Fruit fly (Drosophila melanogaster) whole organism, embryonic: Measurements from ENCODE around the gene HDAC3.

ENCODE experiments used
- Atf6 ChIP-seq: fragments of 200-800 bp; sonication (Bioruptor generic); IDR thresholded peaks from 2 replicates; pipeline ENCODE4 v1.3.6; 2022; ENCODE audit warnings: missing biosample characterization, missing genetic modification characterization
- Awh ChIP-seq: fragments of 200-800 bp; sonication (Bioruptor generic); IDR thresholded peaks from 2 replicates; pipeline ENCODE4, ENCODE4 v1.3.6; 2022; ENCODE audit warnings: missing biosample characterization, missing genetic modification characterization
- CG10462 ChIP-seq: fragments of 200-800 bp; sonication (Bioruptor generic); optimal IDR thresholded peaks from 2 replicates; lab custom pipeline; 2016; ENCODE audit warnings: missing biosample characterization, missing genetic modification characterization
- CG11398 ChIP-seq: fragments of 200-800 bp; sonication (Bioruptor generic); optimal IDR thresholded peaks from 2 replicates; lab custom pipeline; 2016; ENCODE audit warnings: missing biosample characterization, missing genetic modification characterization
- CG13123 ChIP-seq: fragments of 200-800 bp; sonication (Bioruptor generic); optimal IDR thresholded peaks from 2 replicates; lab custom pipeline; 2016; ENCODE audit warnings: missing biosample characterization, missing genetic modification characterization
- CG14441 ChIP-seq: fragments of 200-800 bp; sonication (Bioruptor generic); IDR thresholded peaks from 2 replicates; pipeline ENCODE4 v1.3.6; 2022; ENCODE audit warnings: missing biosample characterization, missing genetic modification characterization
- CG15269 ChIP-seq: fragments of 200-800 bp; sonication (Bioruptor generic); optimal IDR thresholded peaks from 2 replicates; lab custom pipeline; 2018; ENCODE audit warnings: missing biosample characterization, mild to moderate bottlenecking, missing genetic modification characterization, moderate library complexity
- CG1529 ChIP-seq: fragments of 200-800 bp; sonication (Bioruptor generic); optimal IDR thresholded peaks from 3 replicates; lab custom pipeline; 2018; ENCODE audit warnings: missing biosample characterization, missing genetic modification characterization
- CG15696 ChIP-seq: fragments of 200-800 bp; sonication (Bioruptor generic); optimal IDR thresholded peaks from 2 replicates; lab custom pipeline; 2019; ENCODE audit warnings: missing biosample characterization, mild to moderate bottlenecking, missing genetic modification characterization, moderate library complexity
- CG17186 ChIP-seq: fragments of 200-800 bp; sonication (Bioruptor generic); optimal IDR thresholded peaks from 3 replicates; lab custom pipeline; 2017; ENCODE audit warnings: missing biosample characterization, missing genetic modification reagents, missing genetic modification characterization
- CG17385 ChIP-seq: fragments of 200-800 bp; sonication (Bioruptor generic); optimal IDR thresholded peaks from 3 replicates; lab custom pipeline; 2018; ENCODE audit warnings: missing biosample characterization, mild to moderate bottlenecking, missing genetic modification characterization
- CG18599 ChIP-seq: fragments of 200-800 bp; sonication (Bioruptor generic); optimal IDR thresholded peaks from 3 replicates; lab custom pipeline; 2017; ENCODE audit warnings: missing biosample characterization, missing genetic modification characterization, mild to moderate bottlenecking, moderate library complexity, missing genetic modification reagents
- CG2202 ChIP-seq: fragments of 200-800 bp; sonication (Bioruptor generic); optimal IDR thresholded peaks from 2 replicates; lab custom pipeline; 2018; ENCODE audit warnings: missing biosample characterization, mild to moderate bottlenecking, missing genetic modification characterization
- CG2712 ChIP-seq: fragments of 200-800 bp; optimal IDR thresholded peaks from 3 replicates; lab custom pipeline; 2019; ENCODE audit warnings: missing biosample characterization, mild to moderate bottlenecking, missing genetic modification characterization, moderate library complexity
- CG3726 ChIP-seq: fragments of 200-800 bp; sonication (Bioruptor generic); IDR thresholded peaks from 3 replicates; pipeline ENCODE4, ENCODE4 v1.3.6; 2022; ENCODE audit warnings: missing biosample characterization, missing genetic modification characterization
- CG4282 ChIP-seq: fragments of 200-800 bp; sonication (Bioruptor generic); optimal IDR thresholded peaks from 2 replicates; lab custom pipeline; 2016; ENCODE audit warnings: missing biosample characterization, missing genetic modification characterization
- CG4328 ChIP-seq: fragments of 200-800 bp; sonication (Bioruptor generic); optimal IDR thresholded peaks from 3 replicates; lab custom pipeline; 2017; ENCODE audit warnings: missing biosample characterization, missing genetic modification reagents, missing genetic modification characterization
- CG4707 ChIP-seq: fragments of 200-800 bp; sonication (Bioruptor generic); optimal IDR thresholded peaks from 2 replicates; lab custom pipeline; 2018; ENCODE audit warnings: missing biosample characterization, mild to moderate bottlenecking, missing genetic modification characterization, moderate library complexity
- CG4854 ChIP-seq: fragments of 200-800 bp; sonication (Bioruptor generic); optimal IDR thresholded peaks from 2 replicates; lab custom pipeline; 2016; ENCODE audit warnings: missing biosample characterization, missing genetic modification characterization, inconsistent platforms
- CG5245 ChIP-seq: fragments of 200-800 bp; sonication (Bioruptor generic); optimal IDR thresholded peaks from 3 replicates; lab custom pipeline; 2016; ENCODE audit warnings: missing biosample characterization, missing genetic modification characterization
- CG6683 ChIP-seq: fragments of 200-800 bp; sonication (Bioruptor generic); optimal IDR thresholded peaks from 2 replicates; lab custom pipeline; 2017; ENCODE audit warnings: missing biosample characterization, mild to moderate bottlenecking, missing genetic modification characterization, missing genetic modification reagents
- CG7786 ChIP-seq: fragments of 200-800 bp; sonication (Bioruptor generic); optimal IDR thresholded peaks from 2 replicates; lab custom pipeline; 2016; ENCODE audit warnings: missing biosample characterization, missing genetic modification characterization
- CG8359 ChIP-seq: fragments of 200-800 bp; sonication (Bioruptor generic); optimal IDR thresholded peaks from 2 replicates; lab custom pipeline; 2017; ENCODE audit warnings: missing biosample characterization, mild to moderate bottlenecking, missing genetic modification characterization, borderline replicate concordance
- CG9215 ChIP-seq: fragments of 200-800 bp; sonication (Bioruptor generic); IDR thresholded peaks from 2 replicates; pipeline ENCODE4 v1.3.6; 2022; ENCODE audit warnings: missing biosample characterization, missing genetic modification characterization
- CG9727 ChIP-seq: fragments of 200-800 bp; sonication (Bioruptor generic); optimal IDR thresholded peaks from 3 replicates; lab custom pipeline; 2017; ENCODE audit warnings: missing biosample characterization, mild to moderate bottlenecking, missing genetic modification characterization
- D19A ChIP-seq: fragments of 200-800 bp; optimal IDR thresholded peaks from 3 replicates; lab custom pipeline; 2019; ENCODE audit warnings: missing biosample characterization, mild to moderate bottlenecking, missing genetic modification characterization, moderate library complexity
- Dfd ChIP-seq, 2 experiments: fragments of >200 bp; optimal IDR thresholded peaks; 2 replicates each; lab custom pipeline; 2017; ENCODE audit warnings: missing biosample characterization in 2 of 2, missing genetic modification characterization in 2 of 2
- Dip3 ChIP-seq: fragments of 200-800 bp; sonication (Bioruptor generic); optimal IDR thresholded peaks from 3 replicates; lab custom pipeline; 2016; ENCODE audit warnings: missing biosample characterization, missing genetic modification characterization
- E2f2 ChIP-seq: fragments of 200-800 bp; sonication (Bioruptor generic); IDR thresholded peaks from 2 replicates; pipeline ENCODE4 v1.3.6; 2022; ENCODE audit warnings: missing biosample characterization, missing genetic modification characterization
- Hr51 ChIP-seq, 2 experiments: fragments of 200-800 bp; sonication (Bioruptor generic); optimal IDR thresholded peaks; 2 replicates in 1 of 2; 3 replicates in 1 of 2; lab custom pipeline; 2016 to 2018; ENCODE audit warnings: missing biosample characterization in 2 of 2, missing genetic modification characterization in 2 of 2, mild to moderate bottlenecking in 1 of 2, moderate library complexity in 1 of 2
- Ssrp ChIP-seq: fragments of 200-800 bp; sonication (Bioruptor generic); optimal IDR thresholded peaks from 2 replicates; lab custom pipeline; 2018; ENCODE audit warnings: missing biosample characterization, mild to moderate bottlenecking, missing genetic modification characterization, moderate library complexity
- az2 ChIP-seq: fragments of 200-800 bp; sonication (Bioruptor generic); optimal IDR thresholded peaks from 3 replicates; lab custom pipeline; 2016; ENCODE audit warnings: missing biosample characterization, missing genetic modification characterization
- eve ChIP-seq, 2 experiments: fragments of >200 bp; optimal IDR thresholded peaks; 2 replicates each; lab custom pipeline; 2017; ENCODE audit warnings: missing biosample characterization in 2 of 2, missing genetic modification characterization in 2 of 2
- fd102C ChIP-seq: fragments of 200-800 bp; sonication (Bioruptor generic); optimal IDR thresholded peaks from 2 replicates; lab custom pipeline; 2018; ENCODE audit warnings: missing biosample characterization, mild to moderate bottlenecking, missing genetic modification characterization, moderate library complexity
- fd3F ChIP-seq: fragments of 200-800 bp; sonication (Bioruptor generic); optimal IDR thresholded peaks from 2 replicates; lab custom pipeline; 2018; ENCODE audit warnings: missing biosample characterization, mild to moderate bottlenecking, missing genetic modification characterization, moderate library complexity
- gem ChIP-seq: fragments of 200-800 bp; sonication (Bioruptor generic); optimal IDR thresholded peaks from 2 replicates; lab custom pipeline; 2019; ENCODE audit warnings: missing biosample characterization, mild to moderate bottlenecking, missing genetic modification characterization, moderate library complexity
- grau ChIP-seq: fragments of 200-800 bp; optimal IDR thresholded peaks from 3 replicates; lab custom pipeline; 2019; ENCODE audit warnings: missing biosample characterization, mild to moderate bottlenecking, missing genetic modification characterization, moderate library complexity
- gro ChIP-seq: fragments of 200-800 bp; sonication (Bioruptor generic); optimal IDR thresholded peaks from 2 replicates; lab custom pipeline; 2016; ENCODE audit warnings: missing biosample characterization, missing genetic modification characterization
- inv ChIP-seq: fragments of 200-800 bp; sonication (Bioruptor generic); IDR thresholded peaks from 2 replicates; pipeline ENCODE4 v1.3.6; 2022; ENCODE audit warnings: missing biosample characterization, missing genetic modification characterization; ENCODE audit not compliant: partially characterized antibody
- ken ChIP-seq: fragments of 200-800 bp; sonication (Bioruptor generic); IDR thresholded peaks from 3 replicates; pipeline ENCODE4 v1.3.6; 2022; ENCODE audit warnings: missing biosample characterization, missing genetic modification characterization
- luna ChIP-seq: fragments of 200-800 bp; sonication (Bioruptor generic); optimal IDR thresholded peaks from 2 replicates; lab custom pipeline; 2016; ENCODE audit warnings: missing biosample characterization, missing genetic modification characterization
- phol ChIP-seq: fragments of 200-800 bp; sonication (Bioruptor generic); optimal IDR thresholded peaks from 3 replicates; lab custom pipeline; 2018; ENCODE audit warnings: missing biosample characterization, mild to moderate bottlenecking, missing genetic modification characterization, moderate library complexity
- run ChIP-seq: fragments of 200-800 bp; sonication (Bioruptor generic); optimal IDR thresholded peaks from 3 replicates; lab custom pipeline; 2018; ENCODE audit warnings: missing biosample characterization, mild to moderate bottlenecking, missing genetic modification characterization
- sd ChIP-seq: fragments of 200-800 bp; sonication (Bioruptor generic); optimal IDR thresholded peaks from 3 replicates; lab custom pipeline; 2018; ENCODE audit warnings: missing biosample characterization, mild to moderate bottlenecking, missing genetic modification characterization, moderate library complexity
- slp2 ChIP-seq: fragments of 200-800 bp; sonication (Bioruptor generic); optimal IDR thresholded peaks from 2 replicates; lab custom pipeline; 2016; ENCODE audit warnings: missing biosample characterization, missing genetic modification characterization
- sqz ChIP-seq: fragments of 200-800 bp; sonication (Bioruptor generic); optimal IDR thresholded peaks from 3 replicates; lab custom pipeline; 2018; ENCODE audit warnings: missing biosample characterization, mild to moderate bottlenecking, missing genetic modification characterization
- stwl ChIP-seq: fragments of 200-800 bp; sonication (Bioruptor generic); optimal IDR thresholded peaks from 3 replicates; lab custom pipeline; 2018; ENCODE audit warnings: missing biosample characterization, mild to moderate bottlenecking, missing genetic modification characterization, moderate library complexity
- vfl ChIP-seq: fragments of 200-800 bp; sonication (Bioruptor generic); optimal IDR thresholded peaks from 2 replicates; lab custom pipeline; 2016; ENCODE audit warnings: missing biosample characterization, missing genetic modification characterization
- z ChIP-seq: fragments of 200-800 bp; sonication (Bioruptor generic); IDR thresholded peaks from 3 replicates; pipeline ENCODE4 v1.3.6; 2022; ENCODE audit warnings: missing biosample characterization, missing genetic modification characterization

HDAC3 gene

DNA sequence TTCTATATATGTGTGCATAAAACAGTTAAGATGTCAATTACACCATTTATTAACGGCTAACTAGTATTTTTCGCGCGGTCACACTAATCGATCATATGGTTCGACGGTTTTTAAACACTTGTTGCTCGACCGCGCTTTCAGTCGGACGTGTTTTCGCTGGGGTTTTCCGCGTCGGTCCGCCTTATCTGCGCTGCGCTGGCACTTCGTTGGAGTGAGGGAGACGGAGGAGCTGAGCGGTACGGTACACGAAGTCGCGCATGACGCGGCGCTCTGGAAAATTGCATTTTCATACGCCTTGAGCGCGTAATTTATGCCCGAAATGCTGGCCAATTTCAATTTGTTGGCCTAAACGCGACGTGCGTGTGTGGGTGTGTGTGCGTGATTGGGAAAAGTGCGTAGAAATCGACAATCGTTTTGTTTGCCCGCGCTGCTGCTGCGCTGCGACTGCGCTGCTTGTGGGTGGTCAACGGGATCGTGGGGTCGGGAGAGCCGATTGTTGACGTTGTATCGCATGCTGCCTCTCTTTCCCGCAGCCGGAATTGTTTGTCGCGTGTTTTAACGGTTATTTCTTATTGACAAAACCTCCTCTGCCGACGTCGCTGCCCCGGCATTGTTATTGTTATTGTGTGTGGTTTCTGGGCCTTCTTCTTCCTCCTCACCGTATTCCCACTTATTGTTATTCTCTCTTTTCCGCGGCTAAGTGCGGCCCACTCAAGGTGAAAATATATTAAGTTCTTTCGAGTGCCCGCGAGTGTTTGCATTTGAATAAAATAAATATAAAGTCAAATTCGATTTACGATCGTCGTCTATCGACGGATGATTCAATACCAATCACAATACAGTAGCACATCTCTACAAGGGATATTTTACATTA lies 42.8 kb upstream of the HDAC3 start, which contains the start of gene Itpr (continued):
- TF ChIP-seq CG17186 (GFP tag; lab: Kevin White, UChicago) (no peak), CG3726 (GFP tag; lab: Robert Waterston, UW) (no peak), CG17385 (GFP tag; lab: Kevin White, UChicago) (peak; percentile 69), z (GFP tag; lab: Robert Waterston, UW) (no peak), ken (no peak), CG4707 (no peak), Ssrp (no peak), phol (tag; lab: Kevin White, UChicago) (no peak), Awh (GFP tag; lab: Robert Waterston, UW) (no peak), grau (tag; lab: Kevin White, UChicago) (peak; percentile 68), CG11398 (no peak), sqz (GFP tag; lab: Kevin White, UChicago) (no peak), Dip3 (GFP tag; lab: Kevin White, UChicago) (no peak), Hr51 (GFP tag; optimal IDR thresholded peaks at IDR 0.05; lab: Kevin White, UChicago) (no peak), CG1529 (GFP tag; lab: Kevin White, UChicago) (no peak), CG15696 (tag; lab: Kevin White, UChicago) (no peak), CG18599 (GFP tag; lab: Kevin White, UChicago) (no peak), stwl (tag; lab: Kevin White, UChicago) (no peak), CG10462 (peak; percentile 3), CG4282 (no peak), sd (tag; lab: Kevin White, UChicago) (peak; percentile 44), eve (GFP tag; optimal IDR thresholded peaks at IDR 0.05; lab: Kevin White, UChicago) (no peak), CG7786 (GFP tag; lab: Kevin White, UChicago) (no peak), slp2 (no peak), run (tag; lab: Kevin White, UChicago) (no peak), CG4328 (GFP tag; lab: Kevin White, UChicago) (no peak), CG15269 (tag; lab: Kevin White, UChicago) (no peak), fd102C (GFP tag; lab: Kevin White, UChicago) (no peak), CG2712 (tag; lab: Kevin White, UChicago) (no peak), gro (GFP tag; lab: Kevin White, UChicago) (no peak), CG8359 (GFP tag; lab: Kevin White, UChicago) (no peak), CG13123 (GFP tag; lab: Kevin White, UChicago) (no peak), gem (tag; lab: Kevin White, UChicago) (no peak), CG9727 (GFP tag; lab: Kevin White, UChicago) (peak; percentile 16), CG4854 (no peak), D19A (tag; lab: Kevin White, UChicago) (no peak), CG14441 (no peak), fd3F (GFP tag; lab: Kevin White, UChicago) (no peak), Dfd (GFP tag; optimal IDR thresholded peaks at IDR 0.05; lab: Kevin White, UChicago) (peak in 1 of 2 experiments; percentile 3), vfl (no peak), az2 (GFP tag; lab: Kevin White, UChicago) (no peak), CG2202 (tag; lab: Kevin White, UChicago) (no peak), luna (GFP tag; lab: Kevin White, UChicago) (no peak), Atf6 (GFP tag; lab: Robert Waterston, UW) (no peak), inv (peak; percentile 36; the same call in 1 of the 2 replicates), CG5245 (no peak), CG9215 (GFP tag; lab: Robert Waterston, UW) (no peak), E2f2 (GFP tag; lab: Robert Waterston, UW) (peak; percentile 34; the same call in 1 of the 2 replicates), CG6683 (GFP tag; lab: Kevin White, UChicago) (no peak)
